Worm (Caenorhabditis elegans) whole organism, L4 larva: ENCODE results near the gene slcr-46.3.

Source experiments
- nhr-10 ChIP-seq: fragments of 150-350 bp; optimal IDR thresholded peaks from 2 replicates; lab custom pipeline; 2014; ENCODE audit warnings: missing biosample characterization, missing genetic modification characterization
- nhr-237 ChIP-seq: sonication (generic microtip); optimal IDR thresholded peaks from 2 replicates; lab custom pipeline; 2017; ENCODE audit warnings: missing biosample characterization, missing genetic modification characterization

DNA sequence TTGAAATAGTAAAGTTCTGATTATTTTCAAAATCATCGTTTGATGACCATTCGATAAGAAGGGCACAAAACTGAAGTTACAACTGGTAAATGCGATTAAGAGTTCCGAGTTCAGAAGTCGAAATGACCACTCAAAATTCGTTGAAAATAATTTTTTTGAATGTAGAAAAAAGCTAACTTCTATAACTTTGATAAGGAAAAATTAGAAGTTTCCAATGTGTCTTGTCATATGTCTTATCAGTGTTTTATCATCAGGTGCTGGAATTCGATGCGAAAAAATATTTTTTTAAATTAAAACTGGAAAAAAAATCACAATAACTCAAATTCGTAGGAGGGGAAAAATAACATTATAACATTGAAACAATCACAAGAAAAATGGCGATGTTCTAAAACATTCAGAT lies 1.8 kb upstream of the slcr-46.3 start:
- no peak for TF ChIP-seq nhr-10
- no peak for TF ChIP-seq nhr-237 (tag; lab: Kevin White, UChicago)
